Worm (Caenorhabditis elegans) whole organism, L4/young adult: ENCODE data around the gene F10D7.4.

ENCODE experiments used
- W03F9.2 ChIP-seq: fragments of 150-350 bp; optimal IDR thresholded peaks from 2 replicates; lab custom pipeline; 2014; ENCODE audit warnings: missing biosample characterization, missing genetic modification characterization
- dao-5 ChIP-seq: sonication (generic microtip); optimal IDR thresholded peaks from 2 replicates; lab custom pipeline; 2016; ENCODE audit warnings: missing genotype, missing genetic modification characterization, moderate library complexity, missing compliant biosample characterization
- him-1 ChIP-seq: sonication (generic microtip); optimal IDR thresholded peaks from 2 replicates; lab custom pipeline; 2016; ENCODE audit warnings: missing genotype, missing genetic modification reagents, missing genetic modification characterization, missing compliant biosample characterization

F10D7.4 gene

DNA sequence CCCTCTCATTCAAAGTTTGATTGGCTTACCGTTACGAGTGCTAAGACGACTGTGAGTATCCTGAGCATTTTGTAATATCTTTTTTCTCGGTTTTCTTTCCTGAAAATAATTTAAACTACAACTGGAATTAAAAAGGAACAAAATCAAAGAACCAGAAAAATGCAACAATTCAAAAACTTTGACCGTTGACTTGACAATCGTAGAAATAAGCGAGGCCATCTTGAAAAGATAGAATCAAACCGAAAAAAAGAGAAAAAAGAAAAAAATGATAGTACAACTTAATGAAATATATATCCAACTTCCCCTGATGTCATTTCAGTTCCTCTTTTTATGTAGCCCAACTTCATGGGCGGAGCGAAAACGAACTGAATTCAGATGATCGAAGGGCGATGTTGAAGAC lies 7.3 kb downstream of the F10D7.4 start, which contains the start of gene F10D7.3:
TSS of gene F10D7.3 (minus strand) at position 101 of the 400 bp plus-strand sequence.
- no peak for TF ChIP-seq W03F9.2
- no peak for TF ChIP-seq him-1 (tag; lab: Kevin White, UChicago)
- no peak for TF ChIP-seq dao-5

DNA sequence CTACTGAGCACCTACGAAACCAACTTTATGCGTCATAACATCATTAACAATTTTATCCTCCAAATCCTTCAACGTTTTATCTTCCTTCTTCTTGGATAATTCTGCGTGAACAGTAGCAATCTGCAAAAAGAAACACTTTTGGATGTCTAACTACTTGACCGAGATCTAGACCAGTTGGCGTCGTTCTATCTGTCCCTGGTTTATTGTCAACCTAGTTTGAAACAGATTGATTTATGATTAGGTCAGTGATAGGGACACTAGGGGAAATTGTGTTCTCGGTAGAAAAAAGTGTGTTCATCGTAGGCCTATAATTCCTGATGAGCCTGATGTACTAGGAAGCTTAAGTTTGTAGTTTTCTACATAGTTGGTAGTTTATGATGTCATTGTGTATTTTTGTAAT lies 7.9 kb downstream of the F10D7.4 start:
- TF ChIP-seq dao-5 (no peak), W03F9.2 (no peak), him-1 (tag; lab: Kevin White, UChicago) (no peak)

DNA sequence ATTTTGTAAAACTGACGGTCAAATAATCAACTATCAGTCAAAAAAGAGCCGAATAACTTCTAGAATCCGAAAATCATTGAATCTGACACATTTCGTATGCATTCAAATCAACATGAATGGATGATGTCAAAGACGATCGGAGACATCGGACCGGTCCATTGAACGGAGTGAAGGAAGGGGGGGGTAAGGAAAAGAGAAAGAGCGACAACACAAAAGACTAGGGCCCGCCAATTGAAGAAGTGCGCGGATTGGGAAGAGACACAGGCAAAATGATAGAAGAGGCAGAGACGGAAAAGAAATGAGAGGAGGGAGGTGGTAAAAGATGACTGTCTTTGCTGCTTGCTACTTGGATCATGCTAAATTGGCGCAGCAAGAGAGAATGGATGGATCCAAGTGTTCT lies 12.4 kb downstream of the F10D7.4 start:
- TF ChIP-seq dao-5 (no peak), W03F9.2 (no peak), him-1 (tag; lab: Kevin White, UChicago) (no peak)

DNA sequence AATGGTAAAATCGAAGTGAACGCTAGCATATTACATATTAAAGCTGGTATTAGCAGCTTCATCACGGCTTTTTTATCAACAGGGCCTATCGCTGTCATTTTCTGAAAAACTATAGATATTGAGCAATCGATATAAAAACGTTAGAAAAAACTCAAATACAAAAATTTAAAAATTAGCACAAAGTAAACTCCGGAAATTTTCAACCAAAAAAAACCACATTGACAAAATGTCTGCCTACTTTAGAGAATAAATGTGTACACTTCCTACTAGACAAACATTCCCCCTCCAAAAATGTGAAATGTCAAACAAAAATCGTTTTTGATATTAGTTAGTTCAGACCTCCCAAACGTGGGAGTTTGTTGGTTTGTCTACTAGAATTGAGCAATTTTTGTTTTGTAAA lies 13.3 kb downstream of the F10D7.4 start, which contains the start of gene mfsd-10:
TSS of gene mfsd-10 (minus strand) at position 101 of the 400 bp plus-strand sequence.
- TF ChIP-seq W03F9.2, result no peak
- TF ChIP-seq him-1 (tag; lab: Kevin White, UChicago), result no peak
- TF ChIP-seq dao-5, result no peak

DNA sequence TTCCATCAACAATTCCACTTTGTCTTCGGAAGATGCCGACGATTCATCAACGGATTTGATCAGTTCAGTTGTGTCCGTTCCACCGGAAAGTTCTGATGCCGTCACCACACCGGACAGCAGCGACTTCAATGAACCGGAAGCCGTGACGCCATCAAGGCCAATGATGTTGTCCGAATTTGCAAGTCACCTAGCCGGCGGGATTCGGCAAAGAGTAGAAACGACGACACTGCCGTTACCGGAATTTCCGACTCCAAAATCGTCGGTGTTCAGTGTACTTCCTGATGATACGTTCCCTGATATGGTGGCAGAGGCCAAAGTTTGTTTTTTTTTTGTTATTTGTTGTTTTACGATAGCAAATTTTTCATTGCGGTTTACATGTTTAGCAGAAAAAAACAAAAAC lies 18.4 kb downstream of the F10D7.4 start:
- no peak for TF ChIP-seq dao-5
- TF ChIP-seq W03F9.2, result no peak
- TF ChIP-seq him-1 (tag; lab: Kevin White, UChicago), result no peak

DNA sequence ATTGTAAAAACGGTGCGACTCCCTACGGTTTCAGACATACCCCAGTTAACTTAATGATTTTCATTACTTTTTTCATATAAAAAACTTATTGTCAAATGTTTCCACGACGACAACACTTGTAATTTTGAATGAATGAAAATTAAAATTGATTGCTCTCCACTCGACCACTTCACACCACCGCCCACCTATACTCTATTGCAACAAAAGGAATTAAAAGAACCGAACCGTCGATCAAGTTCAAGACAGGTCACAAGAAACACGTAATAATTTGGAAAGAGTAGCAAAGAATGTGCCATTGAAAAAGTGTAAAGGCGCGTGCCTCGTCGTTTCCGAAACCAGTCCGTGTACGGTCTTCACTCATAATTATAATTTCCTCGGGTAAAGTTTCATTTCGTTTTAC lies 19.3 kb downstream of the F10D7.4 start, which contains the start of gene F10D7.11:
TSS of gene F10D7.11 (plus strand) at position 301 of the 400 bp plus-strand sequence.
- no peak for TF ChIP-seq W03F9.2

DNA sequence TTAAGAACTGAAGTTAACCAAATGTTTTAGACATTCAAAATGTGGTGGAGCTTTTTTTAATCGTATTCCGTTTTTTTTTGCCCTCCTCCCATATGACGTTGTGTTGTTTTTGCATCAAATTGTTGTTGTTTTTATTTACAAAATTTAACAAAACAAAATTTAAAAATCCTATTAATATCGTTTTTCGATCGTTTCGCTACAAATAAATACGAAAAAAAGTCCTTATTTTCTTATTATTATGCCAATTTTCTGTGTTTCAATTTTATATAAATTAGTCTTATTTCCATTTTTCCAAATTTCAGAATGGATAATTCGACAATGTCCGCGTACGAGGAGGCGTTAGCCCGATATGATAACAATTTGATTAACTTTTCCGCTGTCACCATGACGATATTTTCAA lies 22.4 kb downstream of the F10D7.4 start, which contains the start of gene npr-36:
TSS of gene npr-36 (plus strand) at position 301 of the 400 bp plus-strand sequence.
- TF ChIP-seq him-1 (tag; lab: Kevin White, UChicago) (no peak), dao-5 (no peak), W03F9.2 (no peak)

DNA sequence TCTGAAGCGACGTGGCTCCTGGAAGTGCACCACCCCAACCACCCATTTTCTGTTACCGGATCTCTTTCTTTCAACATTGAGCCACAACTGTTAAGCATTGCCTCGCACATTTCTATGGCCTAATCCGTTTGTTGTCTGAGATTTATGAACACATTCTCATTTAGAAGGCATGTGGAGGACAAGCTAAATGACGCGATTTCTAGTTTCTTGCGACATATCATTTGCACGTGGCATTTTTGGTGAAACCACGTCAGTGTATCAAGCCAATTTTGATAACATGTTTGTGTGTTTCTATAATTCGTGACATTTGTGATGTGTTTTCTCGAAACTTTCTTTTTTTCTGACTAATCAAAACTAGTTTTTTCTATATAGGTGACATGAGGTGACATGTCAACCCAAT lies 25.1 kb downstream of the F10D7.4 start:
- TF ChIP-seq W03F9.2, result no peak
- TF ChIP-seq dao-5, result no peak
- no peak for TF ChIP-seq him-1 (tag; lab: Kevin White, UChicago)

DNA sequence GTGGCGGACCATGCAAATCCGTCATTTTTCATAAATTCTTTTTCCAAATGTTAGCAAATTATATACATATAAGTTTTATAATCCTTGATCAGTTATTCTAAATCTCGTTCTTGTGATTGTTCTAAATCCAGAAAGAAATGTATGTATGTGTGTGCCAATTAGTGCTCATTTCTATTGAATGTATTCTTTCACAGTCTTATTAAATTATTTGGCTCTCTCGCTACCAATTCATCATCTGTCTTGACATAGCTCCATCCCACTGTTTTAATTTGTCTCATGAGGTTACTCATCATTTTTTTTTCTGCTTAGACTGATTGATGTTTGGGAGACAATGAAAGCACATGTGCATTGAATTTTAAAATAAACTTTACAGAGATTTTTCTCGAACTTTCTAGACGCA lies 26.4 kb downstream of the F10D7.4 start:
- TF ChIP-seq W03F9.2 (no peak), him-1 (tag; lab: Kevin White, UChicago) (no peak), dao-5 (no peak)

DNA sequence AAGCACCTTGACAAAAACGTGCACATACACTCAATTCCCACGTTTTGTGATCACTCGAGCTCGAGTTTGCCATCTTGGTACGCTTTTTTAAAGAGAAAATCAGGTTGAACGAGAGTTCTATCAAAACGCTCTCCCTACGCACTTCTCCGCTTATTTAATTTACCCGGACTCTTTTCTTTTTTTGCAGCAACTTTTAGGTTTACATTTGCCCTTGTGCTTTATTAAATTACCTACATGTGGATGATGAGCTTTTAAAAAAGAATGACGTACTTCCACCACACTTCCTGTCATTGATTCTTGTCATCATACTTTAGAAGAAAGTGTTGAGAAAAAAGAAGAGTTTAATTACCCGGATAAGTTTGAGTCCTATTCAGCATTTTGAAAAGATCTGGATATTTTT lies 29.8 kb downstream of the F10D7.4 start:
- TF ChIP-seq W03F9.2 (no peak), dao-5 (no peak), him-1 (tag; lab: Kevin White, UChicago) (no peak)

DNA sequence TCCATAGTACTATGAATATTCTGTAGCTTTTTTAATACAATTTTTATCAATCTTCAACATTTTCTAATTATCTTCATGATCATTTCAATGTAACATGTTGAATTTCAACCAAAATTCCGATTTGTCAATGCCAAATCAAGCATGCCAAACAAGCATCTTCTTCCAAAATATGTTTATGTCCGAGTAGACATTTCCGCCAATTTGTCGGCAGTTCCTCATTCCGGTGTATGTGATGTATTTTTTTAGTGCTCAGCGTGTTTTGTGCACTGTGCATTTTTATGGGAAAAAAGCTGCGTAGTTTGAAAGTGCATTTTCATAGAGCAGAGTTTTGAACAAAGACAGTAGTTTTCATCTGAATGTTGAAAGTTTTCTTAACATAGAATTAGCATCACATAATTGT lies 32.5 kb downstream of the F10D7.4 start:
- TF ChIP-seq dao-5 (no peak), W03F9.2 (no peak), him-1 (tag; lab: Kevin White, UChicago) (no peak)

DNA sequence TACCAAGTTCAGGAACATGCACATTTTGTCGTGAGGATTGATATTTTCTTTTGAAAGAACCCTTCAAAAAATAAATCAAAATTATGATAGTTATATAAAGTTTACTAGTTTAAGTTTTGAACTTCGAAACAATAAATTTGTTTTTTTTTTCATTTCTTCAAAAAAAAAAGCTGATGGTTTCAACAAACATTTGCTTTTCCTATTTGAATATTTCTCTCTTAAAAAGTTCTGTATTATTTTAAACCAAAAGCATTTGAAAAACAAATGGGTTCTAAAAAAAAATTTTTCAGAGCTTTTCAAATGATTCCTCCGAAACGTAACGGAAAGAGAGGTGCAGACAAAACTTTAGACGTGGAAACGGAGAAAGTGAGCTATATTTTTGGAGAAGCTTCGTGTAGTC lies 41.4 kb downstream of the F10D7.4 start, which contains the start of gene C53C11.1:
TSS of gene C53C11.1 (plus strand) at position 301 of the 400 bp plus-strand sequence.
- no peak for TF ChIP-seq him-1 (tag; lab: Kevin White, UChicago)
- TF ChIP-seq dao-5, result no peak
- no peak for TF ChIP-seq W03F9.2

DNA sequence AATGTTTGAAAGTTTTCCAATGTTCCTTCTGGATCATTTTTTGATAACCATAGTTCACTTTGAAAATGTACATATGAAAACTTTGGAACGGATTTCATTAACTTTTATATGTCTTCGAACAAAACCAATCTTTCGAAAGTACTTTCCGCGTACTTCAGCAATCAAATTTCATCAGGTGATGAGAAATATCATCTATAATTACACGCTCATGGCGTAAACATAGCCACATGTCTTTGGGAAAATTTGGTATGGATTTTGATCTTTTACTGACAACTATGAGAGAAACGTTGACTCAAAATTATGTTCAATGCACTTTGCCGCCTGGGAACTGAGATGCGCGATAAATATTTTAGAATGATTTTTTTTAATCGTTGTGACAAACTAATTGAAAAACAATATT lies 42.9 kb downstream of the F10D7.4 start:
- TF ChIP-seq W03F9.2 (no peak), dao-5 (no peak), him-1 (tag; lab: Kevin White, UChicago) (no peak)

DNA sequence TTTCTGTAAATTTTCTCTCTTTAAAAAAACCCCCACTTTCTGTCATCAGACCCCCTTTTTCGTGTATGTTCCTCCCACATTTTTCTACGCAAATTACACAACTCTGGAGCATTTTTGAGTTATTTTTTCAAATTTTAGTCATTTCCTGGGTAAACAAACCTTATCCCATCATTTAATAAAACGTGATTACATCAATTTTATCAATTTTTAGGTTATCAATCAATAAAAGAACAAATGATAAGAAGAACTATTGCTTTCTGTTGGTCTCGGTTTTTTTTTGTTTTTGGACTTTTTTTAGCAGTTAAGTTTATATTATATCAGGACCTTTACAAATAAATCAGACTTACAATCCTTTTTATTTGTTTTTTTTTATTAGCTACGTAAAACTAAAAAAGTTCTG lies 45.5 kb downstream of the F10D7.4 start, which contains the start of gene C53C11.2:
TSS of gene C53C11.2 (plus strand) at position 284 of the 400 bp plus-strand sequence.
- TF ChIP-seq him-1 (tag; lab: Kevin White, UChicago) (no peak), dao-5 (no peak), W03F9.2 (no peak)

DNA sequence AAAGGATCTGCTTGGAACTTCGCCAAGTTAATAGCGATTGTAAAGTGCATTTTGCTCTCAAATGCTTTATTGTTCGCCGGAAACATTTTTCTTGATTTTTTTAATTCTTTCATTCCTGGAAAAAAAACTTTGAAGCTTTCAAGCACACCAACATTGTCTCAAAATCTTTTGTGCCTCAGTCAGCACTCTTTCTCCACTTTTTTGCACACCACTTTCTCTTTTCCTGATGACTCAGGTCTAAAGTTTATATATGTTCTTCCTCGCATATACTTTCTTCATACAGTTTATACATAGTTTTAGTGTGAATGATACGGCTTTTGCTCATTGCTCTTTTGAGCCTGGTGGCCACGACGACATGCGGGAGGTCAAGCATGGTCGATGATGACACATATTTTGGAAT lies 48.1 kb downstream of the F10D7.4 start, which contains the start of gene C53C11.5:
TSS of gene C53C11.5 (plus strand) at position 301 of the 400 bp plus-strand sequence.
- TF ChIP-seq W03F9.2 (no peak), him-1 (tag; lab: Kevin White, UChicago) (no peak)
